Fruit fly (Drosophila melanogaster) whole organism, embryonic: ENCODE data around the gene Zasp66.
A peak's percentile ranks its signal among the peaks of the same experiment; 100 is the strongest.

Experiments
- Aef1 ChIP-seq: fragments of 200-800 bp; sonication (Bioruptor generic); IDR thresholded peaks from 3 replicates; pipeline ENCODE4 v1.3.6; 2022; ENCODE audit warnings: missing biosample characterization, missing genetic modification characterization
- B-H1 ChIP-seq: fragments of 200-800 bp; sonication (Bioruptor generic); IDR thresholded peaks from 3 replicates; pipeline ENCODE4 v1.3.6; 2022; ENCODE audit warnings: missing biosample characterization, missing genetic modification characterization
- CG11085 ChIP-seq: fragments of 200-800 bp; sonication (Bioruptor generic); IDR thresholded peaks from 2 replicates; pipeline ENCODE4 v1.3.6; 2022; ENCODE audit warnings: missing biosample characterization, missing genetic modification characterization
- CG15269 ChIP-seq: fragments of 200-800 bp; sonication (Bioruptor generic); optimal IDR thresholded peaks from 2 replicates; lab custom pipeline; 2018; ENCODE audit warnings: missing biosample characterization, mild to moderate bottlenecking, missing genetic modification characterization, moderate library complexity
- CG1603 ChIP-seq: fragments of 200-800 bp; sonication (Bioruptor generic); optimal IDR thresholded peaks from 2 replicates; lab custom pipeline; 2019; ENCODE audit warnings: missing biosample characterization, mild to moderate bottlenecking, missing genetic modification characterization, moderate library complexity
- CG16813 ChIP-seq: fragments of 200-800 bp; sonication (Bioruptor generic); IDR thresholded peaks from 3 replicates; pipeline ENCODE4 v1.3.6; 2022; ENCODE audit warnings: missing biosample characterization, missing genetic modification characterization; ENCODE audit not compliant: partially characterized antibody
- CG31365 ChIP-seq: fragments of 200-800 bp; sonication (Bioruptor generic); optimal IDR thresholded peaks from 2 replicates; lab custom pipeline; 2018; ENCODE audit warnings: missing biosample characterization, mild to moderate bottlenecking, missing genetic modification characterization
- CG4282 ChIP-seq: fragments of 200-800 bp; sonication (Bioruptor generic); optimal IDR thresholded peaks from 2 replicates; lab custom pipeline; 2016; ENCODE audit warnings: missing biosample characterization, missing genetic modification characterization
- CG43689 ChIP-seq: fragments of 200-800 bp; sonication (Bioruptor generic); IDR thresholded peaks from 2 replicates; pipeline ENCODE4 v1.3.6; 2022; ENCODE audit warnings: missing biosample characterization, missing genetic modification characterization
- CG4404 ChIP-seq: fragments of 200-800 bp; sonication (Bioruptor generic); IDR thresholded peaks from 2 replicates; pipeline ENCODE4 v1.3.6; 2022; ENCODE audit warnings: missing biosample characterization, missing genetic modification characterization
- CG5245 ChIP-seq: fragments of 200-800 bp; sonication (Bioruptor generic); optimal IDR thresholded peaks from 3 replicates; lab custom pipeline; 2016; ENCODE audit warnings: missing biosample characterization, missing genetic modification characterization
- CG6683 ChIP-seq: fragments of 200-800 bp; sonication (Bioruptor generic); optimal IDR thresholded peaks from 2 replicates; lab custom pipeline; 2017; ENCODE audit warnings: missing biosample characterization, mild to moderate bottlenecking, missing genetic modification characterization, missing genetic modification reagents
- CG6765 ChIP-seq: fragments of 200-800 bp; sonication (Bioruptor generic); optimal IDR thresholded peaks from 3 replicates; lab custom pipeline; 2017; ENCODE audit warnings: missing biosample characterization, mild to moderate bottlenecking, missing genetic modification characterization
- CG7928 ChIP-seq: fragments of 200-800 bp; sonication (Bioruptor generic); optimal IDR thresholded peaks from 2 replicates; lab custom pipeline; 2017; ENCODE audit warnings: missing biosample characterization, mild to moderate bottlenecking, missing genetic modification characterization
- CG7963 ChIP-seq: fragments of 200-800 bp; sonication (Bioruptor generic); IDR thresholded peaks from 3 replicates; pipeline ENCODE4 v1.3.6; 2022; ENCODE audit warnings: missing biosample characterization, missing genetic modification characterization; ENCODE audit not compliant: partially characterized antibody
- D19A ChIP-seq: fragments of 200-800 bp; optimal IDR thresholded peaks from 3 replicates; lab custom pipeline; 2019; ENCODE audit warnings: missing biosample characterization, mild to moderate bottlenecking, missing genetic modification characterization, moderate library complexity
- Dek ChIP-seq: fragments of 200-800 bp; sonication (Bioruptor generic); optimal IDR thresholded peaks from 3 replicates; lab custom pipeline; 2019; ENCODE audit warnings: missing biosample characterization, mild to moderate bottlenecking, missing genetic modification characterization, moderate library complexity
- Dll ChIP-seq: fragments of 200-800 bp; sonication (Bioruptor generic); IDR thresholded peaks from 4 replicates; pipeline ENCODE4 v1.3.6; 2022; ENCODE audit warnings: missing biosample characterization, missing genetic modification characterization; ENCODE audit not compliant: partially characterized antibody
- Doc3 ChIP-seq: fragments of 200-800 bp; sonication (Bioruptor generic); IDR thresholded peaks from 3 replicates; pipeline ENCODE4 v1.3.6; 2022; ENCODE audit warnings: missing biosample characterization, missing genetic modification characterization; ENCODE audit not compliant: partially characterized antibody
- H15 ChIP-seq: fragments of 200-800 bp; sonication (Bioruptor generic); IDR thresholded peaks from 3 replicates; pipeline ENCODE4 v1.3.6; 2022; ENCODE audit warnings: missing biosample characterization, missing genetic modification characterization
- HLH4C ChIP-seq: fragments of 200-800 bp; sonication (Bioruptor generic); IDR thresholded peaks from 3 replicates; pipeline ENCODE4 v1.3.6; 2022; ENCODE audit warnings: missing biosample characterization, missing genetic modification characterization; ENCODE audit not compliant: partially characterized antibody
- NC2β ChIP-seq: fragments of 200-800 bp; sonication (Bioruptor generic); optimal IDR thresholded peaks from 2 replicates; lab custom pipeline; 2016; ENCODE audit warnings: missing biosample characterization, missing genetic modification characterization
- Neu2 ChIP-seq: fragments of 200-800 bp; sonication (Bioruptor generic); optimal IDR thresholded peaks from 3 replicates; lab custom pipeline; 2016; ENCODE audit warnings: missing biosample characterization, missing genetic modification characterization, borderline replicate concordance
- Oaz ChIP-seq: fragments of 200-800 bp; sonication (Bioruptor generic); IDR thresholded peaks from 2 replicates; pipeline ENCODE4 v1.3.6; 2022; ENCODE audit warnings: missing biosample characterization, missing genetic modification characterization
- Pdp1 ChIP-seq, 2 experiments: fragments of 200-800 bp; sonication (Bioruptor generic); optimal IDR thresholded peaks; 3 replicates each; lab custom pipeline; 2016; ENCODE audit warnings: missing biosample characterization in 2 of 2, missing genetic modification characterization in 2 of 2, mild to moderate bottlenecking in 1 of 2, moderate library complexity in 1 of 2
- Rfx ChIP-seq: fragments of 200-800 bp; sonication (Bioruptor generic); IDR thresholded peaks from 2 replicates; pipeline ENCODE4 v1.3.6; 2022; ENCODE audit warnings: missing biosample characterization, missing genetic modification characterization
- Sry-δ ChIP-seq: fragments of 200-800 bp; sonication (Bioruptor generic); optimal IDR thresholded peaks from 2 replicates; lab custom pipeline; 2016; ENCODE audit warnings: missing biosample characterization, missing genetic modification characterization
- Stat92E ChIP-seq, 3 experiments: fragments of >200 bp in 2 of 3; fragments of 200-800 bp in 1 of 3; sonication (Bioruptor generic) in 1 of 3; optimal IDR thresholded peaks; 2 replicates each; lab custom pipeline; 2017 to 2019; ENCODE audit warnings: missing biosample characterization in 3 of 3, missing genetic modification characterization in 3 of 3, mild to moderate bottlenecking in 1 of 3, moderate library complexity in 1 of 3
- Xbp1 ChIP-seq: fragments of 200-800 bp; sonication (Bioruptor generic); optimal IDR thresholded peaks from 3 replicates; lab custom pipeline; 2016; ENCODE audit warnings: missing biosample characterization, mild to moderate bottlenecking, missing genetic modification characterization
- bcd ChIP-seq: fragments of 200-800 bp; sonication (Bioruptor generic); optimal IDR thresholded peaks from 2 replicates; lab custom pipeline; 2017; ENCODE audit warnings: missing biosample characterization, mild to moderate bottlenecking, missing genetic modification characterization
- btn ChIP-seq: fragments of 200-800 bp; sonication (Bioruptor generic); optimal IDR thresholded peaks from 2 replicates; lab custom pipeline; 2016; ENCODE audit warnings: missing biosample characterization, missing genetic modification characterization
- cato ChIP-seq: fragments of 200-800 bp; sonication (Bioruptor generic); optimal IDR thresholded peaks from 2 replicates; lab custom pipeline; 2016; ENCODE audit warnings: missing biosample characterization, missing genetic modification characterization, borderline replicate concordance
- en ChIP-seq: fragments of 200-800 bp; sonication (Bioruptor generic); optimal IDR thresholded peaks from 2 replicates; lab custom pipeline; 2016; ENCODE audit warnings: missing biosample characterization, missing genetic modification characterization
- esg ChIP-seq: fragments of 200-800 bp; sonication (Bioruptor generic); conservative IDR thresholded peaks from 2 replicates; pipeline ENCODE4 v1.3.6; 2022; ENCODE audit warnings: missing biosample characterization, missing genetic modification characterization
- gt ChIP-seq: fragments of 200-800 bp; sonication (Bioruptor generic); IDR thresholded peaks from 2 replicates; pipeline ENCODE4 v1.3.6; 2022; ENCODE audit warnings: missing biosample characterization, missing genetic modification characterization
- her ChIP-seq: fragments of 200-800 bp; sonication (Bioruptor generic); optimal IDR thresholded peaks from 2 replicates; lab custom pipeline; 2016; ENCODE audit warnings: missing biosample characterization, missing genetic modification characterization
- inv ChIP-seq: fragments of 200-800 bp; sonication (Bioruptor generic); IDR thresholded peaks from 2 replicates; pipeline ENCODE4 v1.3.6; 2022; ENCODE audit warnings: missing biosample characterization, missing genetic modification characterization; ENCODE audit not compliant: partially characterized antibody
- lab ChIP-seq: fragments of 200-800 bp; sonication (Bioruptor generic); optimal IDR thresholded peaks from 3 replicates; lab custom pipeline; 2017; ENCODE audit warnings: missing biosample characterization, missing genetic modification characterization, mild to moderate bottlenecking, moderate library complexity, missing genetic modification reagents
- nmo ChIP-seq: fragments of 200-800 bp; sonication (Bioruptor generic); optimal IDR thresholded peaks from 2 replicates; lab custom pipeline; 2018; ENCODE audit warnings: missing biosample characterization, mild to moderate bottlenecking, missing genetic modification characterization, moderate library complexity
- odd ChIP-seq: fragments of 200-800 bp; sonication (Bioruptor generic); optimal IDR thresholded peaks from 2 replicates; lab custom pipeline; 2017; ENCODE audit warnings: missing biosample characterization, mild to moderate bottlenecking, missing genetic modification characterization
- row ChIP-seq: fragments of 200-800 bp; sonication (Bioruptor generic); IDR thresholded peaks from 3 replicates; pipeline ENCODE4 v1.3.6; 2022; ENCODE audit warnings: missing biosample characterization, missing genetic modification characterization
- sna ChIP-seq: fragments of 200-800 bp; sonication (Bioruptor generic); IDR thresholded peaks from 2 replicates; pipeline ENCODE4 v1.3.6; 2022; ENCODE audit warnings: missing biosample characterization, missing genetic modification characterization; ENCODE audit not compliant: partially characterized antibody
- trem ChIP-seq: fragments of 200-800 bp; optimal IDR thresholded peaks from 3 replicates; lab custom pipeline; 2019; ENCODE audit warnings: missing biosample characterization, mild to moderate bottlenecking, missing genetic modification characterization, moderate library complexity
- wdn ChIP-seq: fragments of 200-800 bp; sonication (Bioruptor generic); IDR thresholded peaks from 2 replicates; pipeline ENCODE4 v1.3.6; 2022; ENCODE audit warnings: missing biosample characterization, missing genetic modification characterization
- z ChIP-seq: fragments of 200-800 bp; sonication (Bioruptor generic); IDR thresholded peaks from 3 replicates; pipeline ENCODE4 v1.3.6; 2022; ENCODE audit warnings: missing biosample characterization, missing genetic modification characterization
- zf30C ChIP-seq: fragments of 200-800 bp; sonication (Bioruptor generic); optimal IDR thresholded peaks from 3 replicates; lab custom pipeline; 2018; ENCODE audit warnings: missing biosample characterization, mild to moderate bottlenecking, missing genetic modification characterization
- zfh1 ChIP-seq: fragments of 200-800 bp; sonication (Bioruptor generic); IDR thresholded peaks from 3 replicates; pipeline ENCODE4 v1.3.6; 2022; ENCODE audit warnings: missing biosample characterization, missing genetic modification characterization
- zfh2 ChIP-seq: fragments of 200-800 bp; sonication (Bioruptor generic); optimal IDR thresholded peaks from 2 replicates; lab custom pipeline; 2016; ENCODE audit warnings: missing biosample characterization, missing genetic modification characterization

The Zasp66 gene

dm6 chr3L:8603880-8604692 is 20.1 kb upstream of the Zasp66 start, which contains the start of the genes CG5989 and CG6282 (continued):
- TF ChIP-seq lab (peak; percentile 71), CG6683 (peak; percentile 13), CG1603 (tag; lab: Kevin White, UChicago) (peak; percentile 59), Oaz (no peak), row (peak; percentile 65), her (GFP tag; lab: Kevin White, UChicago) (no peak), sna (GFP tag; lab: Robert Waterston, UW) (no peak; the same call in 1 of the 2 replicates), inv (GFP tag; lab: Robert Waterston, UW) (peak; percentile 35; the same call in 1 of the 2 replicates), Sry-δ (GFP tag; lab: Kevin White, UChicago) (peak; percentile 93), D19A (tag; lab: Kevin White, UChicago) (no peak), z (no peak), zf30C (GFP tag; lab: Kevin White, UChicago) (no peak), CG4404 (no peak), nmo (GFP tag; lab: Kevin White, UChicago) (peak; percentile 61), Stat92E (GFP tag; optimal IDR thresholded peaks at IDR 0.05; lab: Kevin White, UChicago) (peak in 1 of 3 experiments; percentile 49), CG15269 (tag; lab: Kevin White, UChicago) (peak; percentile 41), Dll (GFP tag; lab: Robert Waterston, UW) (peak; percentile 70; the same call in 3 of the 4 replicates), CG6765 (GFP tag; lab: Kevin White, UChicago) (no peak), NC2β (no peak), Rfx (GFP tag; lab: Robert Waterston, UW) (peak; percentile 53), Xbp1 (GFP tag; lab: Kevin White, UChicago) (peak; percentile 59), Pdp1 (GFP tag; optimal IDR thresholded peaks at IDR 0.05; lab: Kevin White, UChicago) (peak; percentile 4 to 75), CG16813 (GFP tag; lab: Robert Waterston, UW) (peak; percentile 57), CG7963 (GFP tag; lab: Robert Waterston, UW) (no peak), H15 (no peak), Dek (peak; percentile 48), CG4282 (GFP tag; lab: Kevin White, UChicago) (no peak), esg (GFP tag; lab: Robert Waterston, UW) (peak; percentile 36), gt (GFP tag; lab: Robert Waterston, UW) (no peak), wdn (GFP tag; lab: Robert Waterston, UW) (peak; percentile 51; the same call in 1 of the 2 replicates), zfh2 (no peak), B-H1 (GFP tag; lab: Robert Waterston, UW) (no peak), HLH4C (peak; percentile 37; the same call in 2 of the 3 replicates), CG31365 (tag; lab: Kevin White, UChicago) (peak; percentile 96), Aef1 (no peak), zfh1 (GFP tag; lab: Robert Waterston, UW) (no peak), cato (GFP tag; lab: Kevin White, UChicago) (no peak), CG7928 (GFP tag; lab: Kevin White, UChicago) (no peak), bcd (GFP tag; lab: Kevin White, UChicago) (peak; percentile 57), odd (GFP tag; lab: Kevin White, UChicago) (no peak), trem (peak; percentile 84), CG43689 (GFP tag; lab: Robert Waterston, UW) (0 out of 2 replicates have a peak, but pooled peaks have one; percentile 18), CG11085 (no peak), Neu2 (no peak), en (no peak), btn (GFP tag; lab: Kevin White, UChicago) (no peak), Doc3 (no peak), CG5245 (GFP tag; lab: Kevin White, UChicago) (no peak)
